Fruit fly (Drosophila melanogaster): ENCODE results near the gene Jhbp11.

The Jhbp11 gene

dm6 chr3R:27131408-27131807, 30.4 kb downstream of the Jhbp11 start:
- no peak for TF ChIP-seq CG34367 (tag; optimal IDR thresholded peaks at IDR 0.05)
- TF ChIP-seq Pif1B (GFP tag; optimal IDR thresholded peaks at IDR 0.05): no peak
- no peak for TF ChIP-seq CG8159 (tag; optimal IDR thresholded peaks at IDR 0.05)
- TF ChIP-seq Snoo (tag; optimal IDR thresholded peaks at IDR 0.05): no peak
- TF ChIP-seq CG12605 (GFP tag; IDR thresholded peaks at IDR 0.05): no peak
- TF ChIP-seq CG14655 (GFP tag; optimal IDR thresholded peaks at IDR 0.05): no peak
- no peak for TF ChIP-seq EcR (GFP tag; optimal IDR thresholded peaks at IDR 0.05)
- TF ChIP-seq fd96Ca (GFP tag; IDR thresholded peaks at IDR 0.05): no peak
- no peak for TF ChIP-seq CG15710 (tag; optimal IDR thresholded peaks at IDR 0.05)
- no peak for TF ChIP-seq rn (GFP tag; IDR thresholded peaks at IDR 0.05)

- TF ChIP-seq CG8159 (tag; optimal IDR thresholded peaks at IDR 0.05) (no peak), CG17806 (tag; optimal IDR thresholded peaks at IDR 0.05) (no peak), Snoo (tag; optimal IDR thresholded peaks at IDR 0.05) (no peak), CG14655 (GFP tag; optimal IDR thresholded peaks at IDR 0.05) (no peak), Pif1B (GFP tag; optimal IDR thresholded peaks at IDR 0.05) (no peak)
These were observed 33.0 kb downstream of the Jhbp11 start for dm6 chr3R:27133992-27134391.

dm6 chr3R:27134728-27135361, 33.8 kb downstream of the Jhbp11 start:
- TF ChIP-seq CG8159 (tag; optimal IDR thresholded peaks at IDR 0.05): no peak
- TF ChIP-seq CG10348 (GFP tag; IDR thresholded peaks at IDR 0.05): no peak
- 0 out of 3 replicates have a peak, but pooled peaks have one; percentile 17 for TF ChIP-seq CG4496 (GFP tag; IDR thresholded peaks at IDR 0.05)
- TF ChIP-seq Pif1B (GFP tag; optimal IDR thresholded peaks at IDR 0.05): no peak
- no peak for TF ChIP-seq EcR (GFP tag; optimal IDR thresholded peaks at IDR 0.05)

DNA sequence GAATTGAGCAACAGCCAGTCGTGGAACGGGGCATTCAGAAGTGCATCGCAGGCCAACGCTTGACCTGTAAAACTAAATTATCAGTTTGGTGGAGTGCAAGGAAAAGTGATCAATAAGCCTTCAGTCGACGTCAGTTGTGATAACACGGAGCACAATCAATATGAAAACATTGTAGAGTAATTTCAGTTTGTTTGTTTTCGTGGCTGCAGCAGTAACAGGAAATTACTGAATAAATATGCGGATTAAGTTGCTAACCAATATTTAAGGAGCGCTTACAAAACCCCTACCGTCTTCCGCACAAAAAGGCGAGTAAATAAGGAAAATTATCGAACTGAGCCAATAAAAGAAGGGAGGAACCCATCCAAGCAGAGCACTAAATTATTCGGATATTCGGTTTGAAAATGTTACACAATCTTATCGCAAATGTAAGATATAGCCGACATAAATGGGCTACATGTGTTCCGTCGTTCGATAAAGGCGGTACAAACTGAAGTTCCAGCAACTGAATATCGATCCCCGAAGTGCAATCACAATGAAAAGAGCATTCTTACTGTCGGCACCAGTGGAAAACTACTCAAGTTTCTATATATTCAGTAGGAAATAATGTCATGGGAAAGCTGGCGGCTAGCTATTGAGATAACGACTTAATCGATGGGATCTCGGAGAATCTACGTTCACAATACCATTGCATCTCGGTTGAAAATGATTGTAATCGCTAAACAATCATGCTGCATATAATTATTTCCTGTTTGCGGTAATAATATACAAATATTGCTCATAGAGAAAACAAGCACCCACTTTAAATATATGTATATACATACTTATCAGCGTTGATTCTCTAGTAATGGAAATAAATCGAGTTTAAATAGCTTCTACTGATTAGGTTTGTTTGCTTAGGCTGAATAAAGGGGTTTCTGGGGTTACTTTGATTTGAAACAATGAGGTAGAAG, 34.9 kb downstream of the Jhbp11 start:
- TF ChIP-seq EcR (GFP tag; optimal IDR thresholded peaks at IDR 0.05) (no peak), CG10348 (GFP tag; IDR thresholded peaks at IDR 0.05) (no peak), CG15710 (tag; optimal IDR thresholded peaks at IDR 0.05) (peak; percentile 33), CG32121 (GFP tag; IDR thresholded peaks at IDR 0.05) (peak; percentile 10; the same call in 1 of the 2 replicates), CG12605 (GFP tag; IDR thresholded peaks at IDR 0.05) (no peak), Pif1A (GFP tag; optimal IDR thresholded peaks at IDR 0.05) (peak; percentile 69), D1 (tag; optimal IDR thresholded peaks at IDR 0.05) (no peak), fd96Ca (GFP tag; IDR thresholded peaks at IDR 0.05) (0 out of 3 replicates have a peak, but pooled peaks have one; percentile 31), CG34367 (tag; optimal IDR thresholded peaks at IDR 0.05) (peak; percentile 54), CG8159 (tag; optimal IDR thresholded peaks at IDR 0.05) (peak; percentile 56), CG14655 (GFP tag; optimal IDR thresholded peaks at IDR 0.05) (peak; percentile 28), rn (GFP tag; IDR thresholded peaks at IDR 0.05) (no peak), Pif1B (GFP tag; optimal IDR thresholded peaks at IDR 0.05) (peak; percentile 68), Ets98B (GFP tag; IDR thresholded peaks at IDR 0.05) (no peak), CG9948 (tag; optimal IDR thresholded peaks at IDR 0.05) (peak; percentile 9), gl (tag; optimal IDR thresholded peaks at IDR 0.05) (peak; percentile 68), Snoo (tag; optimal IDR thresholded peaks at IDR 0.05) (peak; percentile 45), CG13204 (GFP tag; optimal IDR thresholded peaks at IDR 0.05) (peak; percentile 18), CG17806 (tag; optimal IDR thresholded peaks at IDR 0.05) (no peak), CG8301 (tag; optimal IDR thresholded peaks at IDR 0.05) (no peak), CG4496 (GFP tag; IDR thresholded peaks at IDR 0.05) (no peak)

dm6 chr3R:27137914-27138323, 36.9 kb downstream of the Jhbp11 start:
- TF ChIP-seq CG4496 (GFP tag; IDR thresholded peaks at IDR 0.05) (no peak), CG12605 (GFP tag; IDR thresholded peaks at IDR 0.05) (0 out of 2 replicates have a peak, but pooled peaks have one; percentile 12)

dm6 chr3R:27138700-27139099, 37.7 kb downstream of the Jhbp11 start:
- no peak for TF ChIP-seq CG9948 (tag; optimal IDR thresholded peaks at IDR 0.05)
- no peak for TF ChIP-seq fd96Ca (GFP tag; IDR thresholded peaks at IDR 0.05)
- TF ChIP-seq CG32121 (GFP tag; IDR thresholded peaks at IDR 0.05): no peak
- no peak for TF ChIP-seq gl (tag; optimal IDR thresholded peaks at IDR 0.05)
- TF ChIP-seq CG34367 (tag; optimal IDR thresholded peaks at IDR 0.05): no peak
- TF ChIP-seq D1 (tag; optimal IDR thresholded peaks at IDR 0.05): no peak
- TF ChIP-seq Ets98B (GFP tag; IDR thresholded peaks at IDR 0.05): no peak
- TF ChIP-seq CG12605 (GFP tag; IDR thresholded peaks at IDR 0.05): no peak
- no peak for TF ChIP-seq CG10348 (GFP tag; IDR thresholded peaks at IDR 0.05)
- no peak for TF ChIP-seq Pif1B (GFP tag; optimal IDR thresholded peaks at IDR 0.05)
- no peak for TF ChIP-seq EcR (GFP tag; optimal IDR thresholded peaks at IDR 0.05)
- TF ChIP-seq Pif1A (GFP tag; optimal IDR thresholded peaks at IDR 0.05): no peak
- no peak for TF ChIP-seq CG8159 (tag; optimal IDR thresholded peaks at IDR 0.05)
- no peak for TF ChIP-seq rn (GFP tag; IDR thresholded peaks at IDR 0.05)
- TF ChIP-seq CG4496 (GFP tag; IDR thresholded peaks at IDR 0.05): no peak
- no peak for TF ChIP-seq CG17806 (tag; optimal IDR thresholded peaks at IDR 0.05)
- TF ChIP-seq CG8301 (tag; optimal IDR thresholded peaks at IDR 0.05): no peak
- TF ChIP-seq CG15710 (tag; optimal IDR thresholded peaks at IDR 0.05): no peak
- no peak for TF ChIP-seq CG14655 (GFP tag; optimal IDR thresholded peaks at IDR 0.05)
- no peak for TF ChIP-seq Snoo (tag; optimal IDR thresholded peaks at IDR 0.05)

All from whole organism, pupa.